In genomic region chr3R:23652525-23653108, dm6 we compare ENCODE assay signal across 5 fruit fly cellular contexts.
TF ChIP-seq lines count a peak whose summit lies in the region.

No protein-coding gene starts in this region.

- no peak for TF ChIP-seq CTCF in whole organism, embryonic (GFP tag; optimal IDR thresholded peaks at IDR 0.05; lab: Kevin White, UChicago)

TF ChIP-seq in whole organism, adult, 20 proteins besides CTCF, POLR2A, EP300 and RAD21 (continues in another document):
- no peak for TF ChIP-seq toe (GFP tag; optimal IDR thresholded peaks at IDR 0.05; lab: Kevin White, UChicago)
- peak; percentile 39 for TF ChIP-seq Hr96 (GFP tag; optimal IDR thresholded peaks at IDR 0.05; lab: Kevin White, UChicago)
- TF ChIP-seq cnc (optimal IDR thresholded peaks at IDR 0.05; lab: Kevin White, UChicago), result no peak
- no peak for TF ChIP-seq bab1 (GFP tag; optimal IDR thresholded peaks at IDR 0.05; lab: Kevin White, UChicago)
- peak; percentile 66 for TF ChIP-seq CG33017 (tag; optimal IDR thresholded peaks at IDR 0.05; lab: Kevin White, UChicago)
- TF ChIP-seq CG7101 (tag; optimal IDR thresholded peaks at IDR 0.05; lab: Kevin White, UChicago), result peak; percentile 81
- peak; percentile 74 for TF ChIP-seq Crg-1 (GFP tag; optimal IDR thresholded peaks at IDR 0.05; lab: Kevin White, UChicago)
- TF ChIP-seq ovo (GFP tag; optimal IDR thresholded peaks at IDR 0.05; lab: Kevin White, UChicago), result peak; percentile 71
- TF ChIP-seq CG1620 (GFP tag; optimal IDR thresholded peaks at IDR 0.05; lab: Kevin White, UChicago), result peak; percentile 69
- TF ChIP-seq Mnt (GFP tag; optimal IDR thresholded peaks at IDR 0.05; lab: Kevin White, UChicago), result peak; percentile 51
- peak; percentile 67 for TF ChIP-seq CG12768 (GFP tag; optimal IDR thresholded peaks at IDR 0.05; lab: Kevin White, UChicago)
- no peak for TF ChIP-seq kay (GFP tag; lab: Kevin White, UChicago; ENCODE audit: borderline replicate concordance)
- TF ChIP-seq CG11617 (GFP tag; optimal IDR thresholded peaks at IDR 0.05; lab: Kevin White, UChicago), result peak; percentile 74
- TF ChIP-seq CG7045 (GFP tag; optimal IDR thresholded peaks at IDR 0.05; lab: Kevin White, UChicago), result peak; percentile 84
- peak; percentile 24 for TF ChIP-seq tj (GFP tag; optimal IDR thresholded peaks at IDR 0.05; lab: Kevin White, UChicago)
- TF ChIP-seq Clk (GFP tag; optimal IDR thresholded peaks at IDR 0.05; lab: Kevin White, UChicago), result peak; percentile 74
- TF ChIP-seq CG14711 (tag; optimal IDR thresholded peaks at IDR 0.05; lab: Kevin White, UChicago), result peak; percentile 64
- peak; percentile 30 for TF ChIP-seq CG5204 (GFP tag; optimal IDR thresholded peaks at IDR 0.05; lab: Kevin White, UChicago)

TF ChIP-seq in whole organism, embryonic, 481 proteins besides CTCF, POLR2A, EP300 and RAD21 (continues in another document):
- TF ChIP-seq Rfx (GFP tag; IDR thresholded peaks at IDR 0.05; lab: Robert Waterston, UW) (peak; percentile 82), h (optimal IDR thresholded peaks at IDR 0.05; lab: Kevin White, UChicago) (no peak), CG11247 (GFP tag; IDR thresholded peaks at IDR 0.05; lab: Robert Waterston, UW) (peak; percentile 78), ssp (GFP tag; IDR thresholded peaks at IDR 0.05; lab: Robert Waterston, UW) (no peak), tx (GFP tag; optimal IDR thresholded peaks at IDR 0.05; lab: Kevin White, UChicago) (no peak), Oaz (GFP tag; IDR thresholded peaks at IDR 0.05; lab: Robert Waterston, UW) (0 out of 2 replicates have a peak, but pooled peaks have one; percentile 10), CG13296 (GFP tag; optimal IDR thresholded peaks at IDR 0.05; lab: Kevin White, UChicago) (peak; percentile 84), BtbVII (GFP tag; optimal IDR thresholded peaks at IDR 0.05; lab: Kevin White, UChicago) (peak; percentile 85), NC2β (GFP tag; optimal IDR thresholded peaks at IDR 0.05; lab: Kevin White, UChicago) (no peak), ci (GFP tag; IDR thresholded peaks at IDR 0.05; lab: Robert Waterston, UW) (0 out of 3 replicates have a peak, but pooled peaks have one; percentile 36), Oli (tag; optimal IDR thresholded peaks at IDR 0.05; lab: Kevin White, UChicago) (peak; percentile 39), Usf (GFP tag; optimal IDR thresholded peaks at IDR 0.05; lab: Kevin White, UChicago) (peak; percentile 15), Fer2 (tag; optimal IDR thresholded peaks at IDR 0.05; lab: Kevin White, UChicago) (peak; percentile 41), CG8089 (GFP tag; optimal IDR thresholded peaks at IDR 0.05; lab: Kevin White, UChicago) (no peak), hth (optimal IDR thresholded peaks at IDR 0.05; lab: Kevin White, UChicago) (no peak), ranshi (GFP tag; IDR thresholded peaks at IDR 0.05; lab: Robert Waterston, UW) (peak; percentile 68; the same call in 1 of the 2 replicates), Atf6 (GFP tag; IDR thresholded peaks at IDR 0.05; lab: Robert Waterston, UW) (peak; percentile 81), yki (optimal IDR thresholded peaks at IDR 0.05; lab: Kevin White, UChicago) (no peak), luna (GFP tag; optimal IDR thresholded peaks at IDR 0.05; lab: Kevin White, UChicago) (no peak)

TF ChIP-seq in whole organism, prepupa, 60 proteins besides CTCF, POLR2A, EP300 and RAD21:
- TF ChIP-seq CG6276 (GFP tag; optimal IDR thresholded peaks at IDR 0.05; lab: Kevin White, UChicago) (no peak), topi (GFP tag; optimal IDR thresholded peaks at IDR 0.05; lab: Kevin White, UChicago) (peak; percentile 13), CG34406 (GFP tag; optimal IDR thresholded peaks at IDR 0.05; lab: Kevin White, UChicago) (peak; percentile 14), CG6792 (GFP tag; optimal IDR thresholded peaks at IDR 0.05; lab: Kevin White, UChicago) (peak; percentile 30), Eip78C (GFP tag; lab: Kevin White, UChicago) (peak; percentile 67), Met (GFP tag; optimal IDR thresholded peaks at IDR 0.05; lab: Kevin White, UChicago) (peak; percentile 53), esn (GFP tag; optimal IDR thresholded peaks at IDR 0.05; lab: Kevin White, UChicago) (peak; percentile 44), salr (GFP tag; optimal IDR thresholded peaks at IDR 0.05; lab: Kevin White, UChicago) (no peak), vri (GFP tag; optimal IDR thresholded peaks at IDR 0.05; lab: Kevin White, UChicago) (peak; percentile 90), Hr38 (GFP tag; optimal IDR thresholded peaks at IDR 0.05; lab: Kevin White, UChicago) (no peak), CG8319 (GFP tag; optimal IDR thresholded peaks at IDR 0.05; lab: Kevin White, UChicago) (no peak), CG3919 (GFP tag; optimal IDR thresholded peaks at IDR 0.05; lab: Kevin White, UChicago) (peak; percentile 39), CG7368 (GFP tag; optimal IDR thresholded peaks at IDR 0.05; lab: Kevin White, UChicago) (peak; percentile 26), Sox102F (GFP tag; optimal IDR thresholded peaks at IDR 0.05; lab: Kevin White, UChicago) (peak; percentile 44), fkh (GFP tag; optimal IDR thresholded peaks at IDR 0.05; lab: Kevin White, UChicago) (peak; percentile 97), CG8632 (GFP tag; optimal IDR thresholded peaks at IDR 0.05; lab: Kevin White, UChicago) (peak; percentile 34), Smox (GFP tag; optimal IDR thresholded peaks at IDR 0.05; lab: Kevin White, UChicago) (peak; percentile 25), CG11294 (GFP tag; IDR thresholded peaks at IDR 0.05; lab: Robert Waterston, UW) (no peak), svp (GFP tag; lab: Kevin White, UChicago) (peak; percentile 50), net (GFP tag; optimal IDR thresholded peaks at IDR 0.05; lab: Kevin White, UChicago) (peak; percentile 4)

TF ChIP-seq in whole organism, pupa, 21 proteins besides CTCF, POLR2A, EP300 and RAD21:
- TF ChIP-seq CG9948 (tag; optimal IDR thresholded peaks at IDR 0.05; lab: Kevin White, UChicago) (no peak), Snoo (tag; optimal IDR thresholded peaks at IDR 0.05; lab: Kevin White, UChicago) (peak; percentile 40), CG4496 (GFP tag; IDR thresholded peaks at IDR 0.05; lab: Robert Waterston, UW) (peak; percentile 31; the same call in 1 of the 3 replicates), Pif1A (GFP tag; optimal IDR thresholded peaks at IDR 0.05; lab: Kevin White, UChicago) (peak; percentile 12)

TF ChIP-seq in whole organism, wandering third instar larva, 38 proteins besides CTCF, POLR2A, EP300 and RAD21 (continues in another document):
- TF ChIP-seq Abd-B (GFP tag; optimal IDR thresholded peaks at IDR 0.05; lab: Kevin White, UChicago), result no peak
- no peak for TF ChIP-seq dl (GFP tag; optimal IDR thresholded peaks at IDR 0.05; lab: Kevin White, UChicago; ENCODE audit: insufficient read depth in 1 of 2, partially characterized antibody in 2 of 2)
- TF ChIP-seq woc (GFP tag; optimal IDR thresholded peaks at IDR 0.05; lab: Kevin White, UChicago), result no peak
- TF ChIP-seq Myc (optimal IDR thresholded peaks at IDR 0.05; lab: Kevin White, UChicago), result no peak
- TF ChIP-seq sv (GFP tag; optimal IDR thresholded peaks at IDR 0.05; lab: Kevin White, UChicago), result peak; percentile 45
- no peak for TF ChIP-seq Vsx2 (GFP tag; optimal IDR thresholded peaks at IDR 0.05; lab: Kevin White, UChicago; ENCODE audit: partially characterized antibody)
- peak; percentile 56 for TF ChIP-seq brk (GFP tag; optimal IDR thresholded peaks at IDR 0.05; lab: Kevin White, UChicago)
- peak; percentile 87 for TF ChIP-seq OdsH (GFP tag; optimal IDR thresholded peaks at IDR 0.05; lab: Kevin White, UChicago)
- TF ChIP-seq tai (GFP tag; optimal IDR thresholded peaks at IDR 0.05; lab: Kevin White, UChicago), result peak; percentile 41
- TF ChIP-seq psq (GFP tag; optimal IDR thresholded peaks at IDR 0.05; lab: Kevin White, UChicago), result peak; percentile 60
- TF ChIP-seq fru (GFP tag; optimal IDR thresholded peaks at IDR 0.05; lab: Kevin White, UChicago), result peak; percentile 74
- TF ChIP-seq Rel (GFP tag; optimal IDR thresholded peaks at IDR 0.05; lab: Kevin White, UChicago), result no peak
- TF ChIP-seq Rel (tag; optimal IDR thresholded peaks at IDR 0.05; lab: Kevin White, UChicago), result no peak
- TF ChIP-seq br (GFP tag; optimal IDR thresholded peaks at IDR 0.05; lab: Kevin White, UChicago), result peak; percentile 81
- TF ChIP-seq lola (GFP tag; optimal IDR thresholded peaks at IDR 0.05; lab: Kevin White, UChicago), result no peak
- peak; percentile 53 for TF ChIP-seq CG9705 (GFP tag; optimal IDR thresholded peaks at IDR 0.05; lab: Kevin White, UChicago)
- TF ChIP-seq Dfd (GFP tag; optimal IDR thresholded peaks at IDR 0.05; lab: Kevin White, UChicago), result no peak
- no peak for TF ChIP-seq Dif (GFP tag; optimal IDR thresholded peaks at IDR 0.05; lab: Kevin White, UChicago; ENCODE audit: partially characterized antibody)
- TF ChIP-seq Mio (GFP tag; optimal IDR thresholded peaks at IDR 0.05; lab: Kevin White, UChicago), result no peak
- peak; percentile 72 for TF ChIP-seq dmrt93B (GFP tag; optimal IDR thresholded peaks at IDR 0.05; lab: Kevin White, UChicago)
- TF ChIP-seq usp (GFP tag; optimal IDR thresholded peaks at IDR 0.05; lab: Kevin White, UChicago), result no peak
- no peak for TF ChIP-seq Hr78 (GFP tag; optimal IDR thresholded peaks at IDR 0.05; lab: Kevin White, UChicago)
- TF ChIP-seq Hnf4 (GFP tag; optimal IDR thresholded peaks at IDR 0.05; lab: Kevin White, UChicago), result peak; percentile 82
- peak; percentile 65 for TF ChIP-seq GATAd (GFP tag; optimal IDR thresholded peaks at IDR 0.05; lab: Kevin White, UChicago)
- TF ChIP-seq Jra (GFP tag; optimal IDR thresholded peaks at IDR 0.05; lab: Kevin White, UChicago), result no peak
- peak; percentile 53 for TF ChIP-seq HLH106 (tag; optimal IDR thresholded peaks at IDR 0.05; lab: Kevin White, UChicago)
- TF ChIP-seq dsf (GFP tag; optimal IDR thresholded peaks at IDR 0.05; lab: Kevin White, UChicago; ENCODE audit: borderline replicate concordance), result peak; percentile 68
- TF ChIP-seq rgr (GFP tag; optimal IDR thresholded peaks at IDR 0.05; lab: Kevin White, UChicago), result peak; percentile 90
- peak; percentile 60 for TF ChIP-seq Sp1 (GFP tag; optimal IDR thresholded peaks at IDR 0.05; lab: Kevin White, UChicago)
- TF ChIP-seq h (GFP tag; optimal IDR thresholded peaks at IDR 0.05; lab: Kevin White, UChicago), result peak; percentile 84
- TF ChIP-seq ey (GFP tag; optimal IDR thresholded peaks at IDR 0.05; lab: Kevin White, UChicago), result peak; percentile 56
- TF ChIP-seq CG32264 (GFP tag; optimal IDR thresholded peaks at IDR 0.05; lab: Kevin White, UChicago), result peak; percentile 35
- TF ChIP-seq Hr83 (GFP tag; optimal IDR thresholded peaks at IDR 0.05; lab: Kevin White, UChicago; ENCODE audit: poor library complexity, severe bottlenecking), result peak; percentile 90
- no peak for TF ChIP-seq pan (optimal IDR thresholded peaks at IDR 0.05; lab: Kevin White, UChicago)
- peak; percentile 23 for TF ChIP-seq sage (GFP tag; optimal IDR thresholded peaks at IDR 0.05; lab: Kevin White, UChicago)
- TF ChIP-seq CrebA (GFP tag; optimal IDR thresholded peaks at IDR 0.05; lab: Kevin White, UChicago; ENCODE audit: borderline replicate concordance), result no peak
- peak in 1 of 2 experiments; percentile 80 for TF ChIP-seq foxo (GFP tag; optimal IDR thresholded peaks at IDR 0.05; lab: Kevin White, UChicago)
